Worm (Caenorhabditis elegans): ENCODE data around the gene cids-1.

- TF ChIP-seq lin-39 (tag; optimal IDR thresholded peaks at IDR 0.05) = no peak
- TF ChIP-seq skn-1 (tag; optimal IDR thresholded peaks at IDR 0.05) = no peak
- TF ChIP-seq hlh-11 (tag; optimal IDR thresholded peaks at IDR 0.05) = no peak
- no peak for TF ChIP-seq ceh-82 (tag; optimal IDR thresholded peaks at IDR 0.05)
- TF ChIP-seq nhr-111 (GFP tag; optimal IDR thresholded peaks at IDR 0.05) = no peak
- TF ChIP-seq ceh-62 (tag; optimal IDR thresholded peaks at IDR 0.05) = no peak
- no peak for TF ChIP-seq nhr-237 (tag; optimal IDR thresholded peaks at IDR 0.05)
- TF ChIP-seq arid-1 (GFP tag; conservative IDR thresholded peaks at IDR 0.05) = no peak
- no peak for TF ChIP-seq ztf-7 (tag; optimal IDR thresholded peaks at IDR 0.05)
- no peak for TF ChIP-seq fos-1 (tag; optimal IDR thresholded peaks at IDR 0.05)
- TF ChIP-seq aly-2 (tag; optimal IDR thresholded peaks at IDR 0.05) = no peak
- no peak for TF ChIP-seq lin-13 (GFP tag; optimal IDR thresholded peaks at IDR 0.05)
- TF ChIP-seq mdl-1 (tag; optimal IDR thresholded peaks at IDR 0.05) = no peak
Measured at ce11 chrIII:8202754-8203153, 41.5 kb upstream of the cids-1 start, which contains the start of gene snb-5.
